Fruit fly (Drosophila melanogaster): Measurements from ENCODE around the gene NimB2.

- TF ChIP-seq CG1832 (GFP tag; optimal IDR thresholded peaks at IDR 0.05) (no peak), bab2 (GFP tag; optimal IDR thresholded peaks at IDR 0.05) (no peak)
These were observed 35.1 kb upstream of the NimB2 start for dm6 chr2L:14001887-14002286.
